Fruit fly (Drosophila melanogaster) whole organism, prepupa: ENCODE results near the gene NimC1.

ENCODE experiments used
- Blimp-1 ChIP-seq: fragments of 200-800 bp; sonication (Bioruptor generic); optimal IDR thresholded peaks from 3 replicates; lab custom pipeline; 2017; ENCODE audit warnings: missing biosample characterization, missing genetic modification characterization, mild to moderate bottlenecking, moderate library complexity, missing genetic modification reagents
- CG10631 ChIP-seq: fragments of 200-800 bp; sonication (Bioruptor generic); optimal IDR thresholded peaks from 2 replicates; lab custom pipeline; 2016; ENCODE audit warnings: missing biosample characterization, missing genetic modification characterization
- CG10669 ChIP-seq: fragments of 200-800 bp; sonication (Bioruptor generic); optimal IDR thresholded peaks from 3 replicates; lab custom pipeline; 2018; ENCODE audit warnings: missing biosample characterization, mild to moderate bottlenecking, missing genetic modification characterization, moderate library complexity
- CG11294 ChIP-seq: fragments of 200-800 bp; sonication (Bioruptor generic); IDR thresholded peaks from 2 replicates; pipeline ENCODE4 v1.3.6; 2022; ENCODE audit warnings: missing biosample characterization, missing genetic modification characterization
- CG11762 ChIP-seq: fragments of 200-800 bp; sonication (Bioruptor generic); optimal IDR thresholded peaks from 3 replicates; lab custom pipeline; 2016; ENCODE audit warnings: missing biosample characterization, missing genetic modification characterization; ENCODE audit not compliant: insufficient read depth
- CG11902 ChIP-seq: fragments of 200-800 bp; sonication (Bioruptor generic); optimal IDR thresholded peaks from 3 replicates; lab custom pipeline; 2016; ENCODE audit warnings: missing biosample characterization, missing genetic modification characterization
- CG15336 ChIP-seq: fragments of 200-800 bp; sonication (Bioruptor generic); IDR thresholded peaks from 2 replicates; pipeline ENCODE4 v1.3.6; 2022; ENCODE audit warnings: missing biosample characterization, missing genetic modification characterization
- CG1621 ChIP-seq: fragments of 200-800 bp; sonication (Bioruptor generic); optimal IDR thresholded peaks from 3 replicates; lab custom pipeline; 2018; ENCODE audit warnings: missing biosample characterization, mild to moderate bottlenecking, missing genetic modification characterization
- CG16779 ChIP-seq: fragments of 200-800 bp; sonication (Bioruptor generic); optimal IDR thresholded peaks from 3 replicates; lab custom pipeline; 2017; ENCODE audit warnings: missing biosample characterization, mild to moderate bottlenecking, missing genetic modification characterization
- CG3032 ChIP-seq: fragments of 200-800 bp; optimal IDR thresholded peaks from 2 replicates; lab custom pipeline; 2019; ENCODE audit warnings: missing biosample characterization, mild to moderate bottlenecking, missing genetic modification characterization, moderate library complexity
- CG31627 ChIP-seq: fragments of 200-800 bp; sonication (Bioruptor generic); optimal IDR thresholded peaks from 3 replicates; lab custom pipeline; 2016; ENCODE audit warnings: missing biosample characterization, missing genetic modification characterization
- CG32006 ChIP-seq: fragments of 200-800 bp; sonication (Bioruptor generic); optimal IDR thresholded peaks from 3 replicates; lab custom pipeline; 2017; ENCODE audit warnings: missing biosample characterization, mild to moderate bottlenecking, missing genetic modification characterization
- CG34406 ChIP-seq: fragments of 200-800 bp; sonication (Bioruptor generic); optimal IDR thresholded peaks from 3 replicates; lab custom pipeline; 2016; ENCODE audit warnings: missing biosample characterization, missing genetic modification characterization
- CG3919 ChIP-seq: fragments of 200-800 bp; sonication (Bioruptor generic); optimal IDR thresholded peaks from 3 replicates; lab custom pipeline; 2016; ENCODE audit warnings: missing biosample characterization, missing genetic modification characterization
- CG4318 ChIP-seq: fragments of 200-800 bp; sonication (Bioruptor generic); optimal IDR thresholded peaks from 3 replicates; lab custom pipeline; 2017; ENCODE audit warnings: missing biosample characterization, mild to moderate bottlenecking, missing genetic modification characterization
- CG6276 ChIP-seq: fragments of 200-800 bp; sonication (Bioruptor generic); optimal IDR thresholded peaks from 2 replicates; lab custom pipeline; 2017; ENCODE audit warnings: missing biosample characterization, mild to moderate bottlenecking, missing genetic modification characterization
- CG6792 ChIP-seq: fragments of 200-800 bp; sonication (Bioruptor generic); optimal IDR thresholded peaks from 3 replicates; lab custom pipeline; 2016; ENCODE audit warnings: missing biosample characterization, missing genetic modification characterization
- CG6808 ChIP-seq: fragments of 200-800 bp; sonication (Bioruptor generic); optimal IDR thresholded peaks from 3 replicates; lab custom pipeline; 2017; ENCODE audit warnings: missing biosample characterization, missing genetic modification characterization, mild to moderate bottlenecking, moderate library complexity, missing genetic modification reagents
- CG6854 ChIP-seq: fragments of 200-800 bp; sonication (Bioruptor generic); optimal IDR thresholded peaks from 2 replicates; lab custom pipeline; 2017; ENCODE audit warnings: missing biosample characterization, mild to moderate bottlenecking, missing genetic modification characterization
- CG7368 ChIP-seq: fragments of 200-800 bp; sonication (Bioruptor generic); optimal IDR thresholded peaks from 3 replicates; lab custom pipeline; 2016; ENCODE audit warnings: missing biosample characterization, missing genetic modification characterization
- CG8119 ChIP-seq: fragments of 200-800 bp; sonication (Bioruptor generic); IDR thresholded peaks from 3 replicates; pipeline ENCODE4 v1.3.6; 2022; ENCODE audit warnings: missing biosample characterization, missing genetic modification characterization
- CG8319 ChIP-seq: fragments of 200-800 bp; sonication (Bioruptor generic); optimal IDR thresholded peaks from 3 replicates; lab custom pipeline; 2016; ENCODE audit warnings: missing biosample characterization, missing genetic modification characterization
- CG8632 ChIP-seq: fragments of 200-800 bp; sonication (Bioruptor generic); optimal IDR thresholded peaks from 3 replicates; lab custom pipeline; 2016; ENCODE audit warnings: missing biosample characterization, missing genetic modification characterization
- CG9139 ChIP-seq: fragments of 200-800 bp; sonication (Bioruptor generic); optimal IDR thresholded peaks from 3 replicates; lab custom pipeline; 2017; ENCODE audit warnings: missing biosample characterization, mild to moderate bottlenecking, missing genetic modification characterization
- Eip75B ChIP-seq: fragments of 200-800 bp; sonication (Bioruptor generic); optimal IDR thresholded peaks from 3 replicates; lab custom pipeline; 2016; ENCODE audit warnings: missing biosample characterization, missing genetic modification characterization
- Eip78C ChIP-seq: fragments of 200-800 bp; sonication (Bioruptor generic); peaks from one replicate; lab custom pipeline; 2016; ENCODE audit warnings: missing biosample characterization, missing genetic modification characterization
- Eip93F ChIP-seq: fragments of 200-800 bp; sonication (Bioruptor generic); optimal IDR thresholded peaks from 2 replicates; lab custom pipeline; 2016; ENCODE audit warnings: missing biosample characterization, mild to moderate bottlenecking, missing genetic modification characterization
- Ets21C ChIP-seq: fragments of 200-800 bp; sonication (Bioruptor generic); optimal IDR thresholded peaks from 3 replicates; lab custom pipeline; 2016; ENCODE audit warnings: missing biosample characterization, missing genetic modification characterization
- Hr38 ChIP-seq: sonication (Bioruptor generic); optimal IDR thresholded peaks from 2 replicates; lab custom pipeline; 2016; ENCODE audit warnings: missing biosample characterization, missing genetic modification characterization
- Hr39 ChIP-seq: fragments of 200-800 bp; sonication (Bioruptor generic); optimal IDR thresholded peaks from 2 replicates; lab custom pipeline; 2016; ENCODE audit warnings: missing biosample characterization, missing genetic modification characterization
- Hr4 ChIP-seq: fragments of 200-800 bp; sonication (Bioruptor generic); optimal IDR thresholded peaks from 3 replicates; lab custom pipeline; 2016; ENCODE audit warnings: missing biosample characterization, missing genetic modification characterization
- Met ChIP-seq: fragments of 200-800 bp; sonication (Bioruptor generic); optimal IDR thresholded peaks from 3 replicates; lab custom pipeline; 2016; ENCODE audit warnings: missing biosample characterization, missing genetic modification characterization
- OdsH ChIP-seq: fragments of 200-800 bp; sonication (Bioruptor generic); optimal IDR thresholded peaks from 3 replicates; lab custom pipeline; 2016; ENCODE audit warnings: missing biosample characterization, missing genetic modification characterization
- Smox ChIP-seq: fragments of 200-800 bp; sonication (Bioruptor generic); optimal IDR thresholded peaks from 3 replicates; lab custom pipeline; 2016; ENCODE audit warnings: missing biosample characterization, missing genetic modification characterization
- Sox102F ChIP-seq: fragments of 200-800 bp; sonication (Bioruptor generic); optimal IDR thresholded peaks from 2 replicates; lab custom pipeline; 2016; ENCODE audit warnings: missing biosample characterization, mild to moderate bottlenecking, missing genetic modification characterization
- Sox14 ChIP-seq: fragments of 200-800 bp; sonication (Bioruptor generic); optimal IDR thresholded peaks from 3 replicates; lab custom pipeline; 2016; ENCODE audit warnings: missing biosample characterization, missing genetic modification characterization
- Sox15 ChIP-seq: fragments of 200-800 bp; sonication (Bioruptor generic); optimal IDR thresholded peaks from 3 replicates; lab custom pipeline; 2016; ENCODE audit warnings: missing biosample characterization, missing genetic modification characterization
- achi ChIP-seq: fragments of 200-800 bp; sonication (Bioruptor generic); optimal IDR thresholded peaks from 3 replicates; lab custom pipeline; 2016; ENCODE audit warnings: missing biosample characterization, missing genetic modification characterization
- acj6 ChIP-seq: fragments of 200-800 bp; sonication (Bioruptor generic); optimal IDR thresholded peaks from 3 replicates; lab custom pipeline; 2016; ENCODE audit warnings: missing biosample characterization, missing genetic modification characterization
- cyc ChIP-seq: fragments of 200-800 bp; sonication (Bioruptor generic); optimal IDR thresholded peaks from 3 replicates; lab custom pipeline; 2016; ENCODE audit warnings: missing biosample characterization, missing genetic modification characterization
- dac ChIP-seq: fragments of 200-800 bp; sonication (Bioruptor generic); optimal IDR thresholded peaks from 2 replicates; lab custom pipeline; 2017; ENCODE audit warnings: missing biosample characterization, mild to moderate bottlenecking, missing genetic modification characterization
- dsx ChIP-seq: fragments of 200-800 bp; optimal IDR thresholded peaks from 3 replicates; lab custom pipeline; 2019; ENCODE audit warnings: missing biosample characterization, mild to moderate bottlenecking, missing genetic modification characterization, moderate library complexity; ENCODE audit not compliant: poor library complexity, severe bottlenecking
- eg ChIP-seq: fragments of 200-800 bp; sonication (Bioruptor generic); IDR thresholded peaks from 3 replicates; pipeline ENCODE4 v1.3.6; 2022; ENCODE audit warnings: missing biosample characterization, missing genetic modification characterization
- esn ChIP-seq: fragments of 200-800 bp; sonication (Bioruptor generic); optimal IDR thresholded peaks from 2 replicates; lab custom pipeline; 2016; ENCODE audit warnings: missing biosample characterization, mild to moderate bottlenecking, missing genetic modification characterization, moderate library complexity
- fd59A ChIP-seq: fragments of 200-800 bp; sonication (Bioruptor generic); optimal IDR thresholded peaks from 2 replicates; lab custom pipeline; 2017; ENCODE audit warnings: missing biosample characterization, mild to moderate bottlenecking, missing genetic modification characterization, missing genetic modification reagents
- fkh ChIP-seq: fragments of 200-800 bp; sonication (Bioruptor generic); optimal IDR thresholded peaks from 3 replicates; lab custom pipeline; 2017; ENCODE audit warnings: missing biosample characterization, mild to moderate bottlenecking, missing genetic modification characterization, moderate library complexity
- pdm3 ChIP-seq: fragments of 200-800 bp; sonication (Bioruptor generic); optimal IDR thresholded peaks from 3 replicates; lab custom pipeline; 2016; ENCODE audit warnings: missing biosample characterization, missing genetic modification characterization
- salr ChIP-seq, 2 experiments: fragments of 200-800 bp; sonication (Bioruptor generic); optimal IDR thresholded peaks; 3 replicates each; lab custom pipeline; 2016 to 2018; ENCODE audit warnings: missing biosample characterization in 2 of 2, missing genetic modification characterization in 2 of 2, mild to moderate bottlenecking in 1 of 2
- spab ChIP-seq: fragments of 200-800 bp; sonication (Bioruptor generic); optimal IDR thresholded peaks from 2 replicates; lab custom pipeline; 2017; ENCODE audit warnings: missing biosample characterization, mild to moderate bottlenecking, missing genetic modification characterization, missing genetic modification reagents
- ss ChIP-seq, 2 experiments: fragments of 200-800 bp; sonication (Bioruptor generic); optimal IDR thresholded peaks; 2 replicates in 1 of 2; 3 replicates in 1 of 2; lab custom pipeline; 2017 to 2018; ENCODE audit warnings: mild to moderate bottlenecking in 2 of 2, missing biosample characterization in 2 of 2, missing genetic modification characterization in 2 of 2, moderate library complexity in 1 of 2
- svp ChIP-seq: fragments of 200-800 bp; sonication (Bioruptor generic); peaks from one replicate; lab custom pipeline; 2016; ENCODE audit warnings: missing biosample characterization, missing genetic modification characterization
- topi ChIP-seq: fragments of 200-800 bp; sonication (Bioruptor generic); optimal IDR thresholded peaks from 3 replicates; lab custom pipeline; 2016; ENCODE audit warnings: missing biosample characterization, missing genetic modification characterization
- vri ChIP-seq: fragments of 200-800 bp; sonication (Bioruptor generic); optimal IDR thresholded peaks from 3 replicates; lab custom pipeline; 2016; ENCODE audit warnings: missing biosample characterization, mild to moderate bottlenecking, missing genetic modification characterization

NimC1 gene

DNA sequence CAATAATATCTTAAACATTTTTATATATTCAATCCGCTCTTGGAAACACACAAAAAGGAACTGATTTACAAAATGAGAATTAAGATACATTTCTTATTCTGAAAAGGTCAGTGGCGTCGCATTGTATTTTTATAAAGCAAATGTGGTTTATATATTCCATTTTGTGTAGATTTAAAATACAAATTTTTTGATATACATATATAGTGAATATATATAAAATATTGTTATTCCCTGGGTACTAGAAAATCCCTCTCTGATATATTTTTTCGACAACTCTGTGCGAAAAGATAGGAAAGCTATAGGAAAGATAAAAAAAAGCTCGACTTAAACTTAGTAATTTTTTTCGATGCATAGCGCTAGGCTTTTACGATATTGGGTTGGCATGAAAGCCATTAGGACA is 45.3 kb downstream of the NimC1 start, which contains the start of gene CG42711:
Gene CG42711 (minus strand): TSS at position 45 of the 400 bp plus-strand sequence.
- TF ChIP-seq Met (GFP tag; lab: Kevin White, UChicago) (no peak), CG7368 (no peak), Hr4 (peak; percentile 30), Hr38 (GFP tag; lab: Kevin White, UChicago) (no peak), CG32006 (no peak), achi (GFP tag; lab: Kevin White, UChicago) (peak; percentile 18), CG11762 (no peak), Blimp-1 (GFP tag; lab: Kevin White, UChicago) (no peak), CG3919 (GFP tag; lab: Kevin White, UChicago) (peak; percentile 3), CG10669 (GFP tag; lab: Kevin White, UChicago) (peak; percentile 6), CG6808 (no peak), CG6854 (no peak), Eip93F (GFP tag; lab: Kevin White, UChicago) (no peak), spab (no peak), salr (GFP tag; optimal IDR thresholded peaks at IDR 0.05; lab: Kevin White, UChicago) (no peak), CG11902 (no peak), Sox14 (GFP tag; lab: Kevin White, UChicago) (no peak), CG6792 (peak; percentile 35), CG3032 (tag; lab: Kevin White, UChicago) (no peak), cyc (GFP tag; lab: Kevin White, UChicago) (no peak), CG9139 (GFP tag; lab: Kevin White, UChicago) (no peak), ss (GFP tag; optimal IDR thresholded peaks at IDR 0.05; lab: Kevin White, UChicago) (no peak), Ets21C (no peak), Smox (no peak), esn (GFP tag; lab: Kevin White, UChicago) (no peak), Sox102F (GFP tag; lab: Kevin White, UChicago) (no peak), CG31627 (no peak), CG8632 (GFP tag; lab: Kevin White, UChicago) (peak; percentile 38), fkh (GFP tag; lab: Kevin White, UChicago) (no peak), CG8119 (GFP tag; lab: Robert Waterston, UW) (peak; percentile 73), pdm3 (GFP tag; lab: Kevin White, UChicago) (peak; percentile 10), CG16779 (tag; lab: Kevin White, UChicago) (no peak), CG10631 (peak; percentile 12), eg (peak; percentile 78), svp (GFP tag; lab: Kevin White, UChicago) (peak; percentile 57), CG4318 (no peak), dsx (GFP tag; lab: Kevin White, UChicago) (no peak), Eip75B (GFP tag; lab: Kevin White, UChicago) (no peak), topi (GFP tag; lab: Kevin White, UChicago) (no peak), CG6276 (GFP tag; lab: Kevin White, UChicago) (peak; percentile 34), CG11294 (GFP tag; lab: Robert Waterston, UW) (peak; percentile 22; the same call in 1 of the 2 replicates), dac (GFP tag; lab: Kevin White, UChicago) (no peak), Hr39 (GFP tag; lab: Kevin White, UChicago) (no peak), acj6 (GFP tag; lab: Kevin White, UChicago) (peak; percentile 37), Sox15 (GFP tag; lab: Kevin White, UChicago) (no peak), OdsH (GFP tag; lab: Kevin White, UChicago) (peak; percentile 50), CG8319 (GFP tag; lab: Kevin White, UChicago) (no peak), Eip78C (GFP tag; lab: Kevin White, UChicago) (peak; percentile 69), CG34406 (GFP tag; lab: Kevin White, UChicago) (peak; percentile 5), CG15336 (peak; percentile 81), fd59A (GFP tag; lab: Kevin White, UChicago) (no peak), vri (GFP tag; lab: Kevin White, UChicago) (no peak), CG1621 (tag; lab: Kevin White, UChicago) (no peak)
